Worm (Caenorhabditis elegans): ENCODE results near the gene K12H6.7.

DNA sequence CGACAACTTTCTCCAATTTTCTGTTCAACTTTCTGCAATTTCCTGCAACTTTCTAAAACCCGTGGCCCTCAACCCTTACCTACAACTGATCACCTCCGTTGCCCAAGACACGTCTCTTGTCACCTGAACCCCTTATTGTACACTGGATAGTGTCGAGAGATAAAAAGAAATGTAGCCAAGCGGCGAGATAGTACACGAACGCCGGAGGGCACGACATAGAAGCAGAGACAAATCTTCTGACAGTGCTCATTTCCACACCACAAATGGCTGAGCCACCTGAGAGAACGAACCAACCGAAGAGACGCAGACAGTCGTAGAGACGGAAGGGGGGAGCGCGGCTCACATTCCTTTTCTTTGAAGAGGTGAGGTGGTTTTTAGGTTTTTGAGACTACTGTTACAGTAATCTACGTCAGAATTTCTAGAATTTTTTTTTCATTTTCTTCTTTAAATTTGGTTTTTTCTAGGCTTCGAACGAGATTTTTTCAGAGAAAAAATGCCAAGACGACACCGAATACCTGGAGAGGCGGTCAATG lies 29.0 kb downstream of the K12H6.7 start, which contains the start of gene K12H6.12:
- TF ChIP-seq F22D6.2 (tag; optimal IDR thresholded peaks at IDR 0.05): no peak
- no peak for TF ChIP-seq unc-62 (GFP tag; optimal IDR thresholded peaks at IDR 0.05)
- TF ChIP-seq nfya-2 (GFP tag; IDR thresholded peaks at IDR 0.05): no peak
- no peak for TF ChIP-seq ets-4 (GFP tag; optimal IDR thresholded peaks at IDR 0.05)
- TF ChIP-seq ama-1 (optimal IDR thresholded peaks at IDR 0.05): no peak
- no peak for TF ChIP-seq ama-1 (GFP tag; optimal IDR thresholded peaks at IDR 0.05)
- no peak for TF ChIP-seq aptf-2 (GFP tag; conservative IDR thresholded peaks at IDR 0.05)
- TF ChIP-seq rpc-1 (optimal IDR thresholded peaks at IDR 0.05): no peak
- TF ChIP-seq rpc-1 (tag; optimal IDR thresholded peaks at IDR 0.05): no peak
- TF ChIP-seq B0261.1 (tag; optimal IDR thresholded peaks at IDR 0.05): no peak
- TF ChIP-seq tbp1 (GFP tag; optimal IDR thresholded peaks at IDR 0.05): no peak
- TF ChIP-seq lir-1 (GFP tag; conservative IDR thresholded peaks at IDR 0.05): no peak
- no peak for TF ChIP-seq efl-1 (GFP tag; optimal IDR thresholded peaks at IDR 0.05)
- TF ChIP-seq madf-3 (GFP tag; IDR thresholded peaks at IDR 0.05): no peak
